Worm (Caenorhabditis elegans) whole organism, mixed stage, embryonic: ENCODE data around the gene Y37D8A.2.

ENCODE experiments used
- ces-1 ChIP-seq: fragments of 150-350 bp; optimal IDR thresholded peaks from 2 replicates; lab custom pipeline; 2014; ENCODE audit warnings: missing biosample characterization, missing genetic modification reagents, missing genetic modification characterization
- elt-1 ChIP-seq: sonication (generic microtip); optimal IDR thresholded peaks from 2 replicates; lab custom pipeline; 2017; ENCODE audit warnings: missing genetic modification characterization, mild to moderate bottlenecking, missing compliant biosample characterization, antibody characterized with exemption, moderate library complexity, borderline replicate concordance; ENCODE audit not compliant: insufficient read depth
- lin-13 ChIP-seq: fragments of 150-350 bp; optimal IDR thresholded peaks from 2 replicates; lab custom pipeline; 2014; ENCODE audit warnings: missing biosample characterization, missing genetic modification characterization
- lin-32 ChIP-seq: fragments of 200-800 bp; sonication (Bioruptor generic); optimal IDR thresholded peaks from 2 replicates; lab custom pipeline; 2018; ENCODE audit warnings: mild to moderate bottlenecking, missing genetic modification characterization, missing compliant biosample characterization
- nhr-237 ChIP-seq: fragments of 150-350 bp; optimal IDR thresholded peaks from 2 replicates; lab custom pipeline; 2014; ENCODE audit warnings: missing biosample characterization, missing genetic modification characterization
- nhr-28 ChIP-seq: fragments of 150-350 bp; optimal IDR thresholded peaks from 2 replicates; lab custom pipeline; 2014; ENCODE audit warnings: missing biosample characterization, missing genetic modification characterization
- nhr-76 ChIP-seq: sonication (generic microtip); optimal IDR thresholded peaks from 2 replicates; lab custom pipeline; 2017; ENCODE audit warnings: missing biosample characterization, missing genetic modification characterization
- pha-4 ChIP-seq: fragments of 150-350 bp; optimal IDR thresholded peaks from 2 replicates; lab custom pipeline; 2018; ENCODE audit warnings: missing biosample characterization, missing genetic modification reagents, missing genetic modification characterization
- snpc-4 ChIP-seq: fragments of 150-350 bp; optimal IDR thresholded peaks from 2 replicates; lab custom pipeline; 2014; ENCODE audit warnings: missing biosample characterization, missing genetic modification characterization
- sptf-1 ChIP-seq: sonication (generic microtip); optimal IDR thresholded peaks from 2 replicates; lab custom pipeline; 2017; ENCODE audit warnings: mild to moderate bottlenecking, missing genetic modification characterization, moderate library complexity, missing compliant biosample characterization
- unc-120 ChIP-seq: sonication (generic microtip); optimal IDR thresholded peaks from 2 replicates; lab custom pipeline; 2017; ENCODE audit warnings: missing genetic modification characterization, missing compliant biosample characterization; ENCODE audit not compliant: poor library complexity, severe bottlenecking
- unc-62 ChIP-seq: fragments of 150-350 bp; optimal IDR thresholded peaks from 2 replicates; lab custom pipeline; 2014; ENCODE audit warnings: missing biosample characterization, missing genetic modification reagents, missing genetic modification characterization
- ztf-11 ChIP-seq: fragments of 150-350 bp; optimal IDR thresholded peaks from 2 replicates; lab custom pipeline; 2014; ENCODE audit warnings: missing biosample characterization, missing genetic modification characterization

DNA sequence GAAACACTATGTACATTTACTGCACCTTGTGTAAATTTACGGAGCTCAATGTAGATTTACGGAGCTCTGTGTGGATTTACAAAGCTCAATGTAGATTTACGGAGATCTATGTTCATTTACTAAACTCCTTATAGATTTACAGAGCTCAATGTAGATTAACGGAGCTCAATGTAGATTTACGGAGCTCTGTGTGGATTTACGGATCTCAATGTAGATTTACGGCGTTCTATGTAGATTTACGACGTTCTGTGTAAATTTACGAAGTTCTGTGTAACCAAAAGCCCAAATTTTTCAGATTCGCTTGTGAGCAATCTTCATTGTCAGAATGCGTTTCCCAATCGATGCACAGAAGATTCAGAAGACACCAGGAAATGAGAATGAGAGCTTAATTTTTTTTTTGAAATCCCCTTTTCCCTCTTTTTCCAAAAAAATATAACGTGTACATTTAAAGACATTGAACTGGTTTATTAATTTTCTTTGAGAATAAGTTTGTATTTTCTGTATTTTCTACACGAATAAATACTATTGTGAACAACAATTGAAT is 16.8 kb downstream of the Y37D8A.2 start:
- no peak for TF ChIP-seq snpc-4 (tag; lab: Kevin White, UChicago)
- no peak for TF ChIP-seq ces-1 (GFP tag; lab: Kevin White, UChicago)
- TF ChIP-seq nhr-76 (tag; lab: Kevin White, UChicago), result no peak
- TF ChIP-seq sptf-1, result no peak
- no peak for TF ChIP-seq unc-120 (tag; lab: Kevin White, UChicago)
- TF ChIP-seq pha-4 (tag; lab: Kevin White, UChicago), result no peak
- no peak for TF ChIP-seq ztf-11 (tag; lab: Kevin White, UChicago)
- no peak for TF ChIP-seq nhr-28 (tag; lab: Kevin White, UChicago)
- no peak for TF ChIP-seq elt-1 (tag; lab: Kevin White, UChicago)
- TF ChIP-seq nhr-237, result no peak
- TF ChIP-seq lin-32 (GFP tag; lab: Kevin White, UChicago), result no peak
- no peak for TF ChIP-seq unc-62 (GFP tag; lab: Kevin White, UChicago)
- no peak for TF ChIP-seq lin-13 (tag; lab: Kevin White, UChicago)
